Worm (Caenorhabditis elegans): ENCODE results near the gene srw-13.

ce11 chrV:15241259-15241658 lies 9.0 kb downstream of the srw-13 start, which contains the start of gene chil-12:
- TF ChIP-seq tbx-11 (GFP tag; IDR thresholded peaks at IDR 0.05) = no peak
- no peak for TF ChIP-seq tbx-37 (GFP tag; conservative IDR thresholded peaks at IDR 0.05)
- no peak for TF ChIP-seq ceh-13 (GFP tag; optimal IDR thresholded peaks at IDR 0.05)
- TF ChIP-seq ama-1 (optimal IDR thresholded peaks at IDR 0.05) = no peak
- TF ChIP-seq scrt-1 (GFP tag; IDR thresholded peaks at IDR 0.05) = no peak
- TF ChIP-seq tra-4 (tag; optimal IDR thresholded peaks at IDR 0.05) = no peak
- TF ChIP-seq hnd-1 (tag; optimal IDR thresholded peaks at IDR 0.05) = no peak
- no peak for TF ChIP-seq flt-1 (GFP tag; IDR thresholded peaks at IDR 0.05)
- TF ChIP-seq pes-1 (GFP tag; IDR thresholded peaks at IDR 0.05) = no peak
- no peak for TF ChIP-seq B0310.2 (tag; optimal IDR thresholded peaks at IDR 0.05)
